Worm (Caenorhabditis elegans): ENCODE measurements around the gene col-12.

ce11 chrV:10379761-10380160 lies 45.2 kb downstream of the col-12 start:
- TF ChIP-seq gei-17 (GFP tag; optimal IDR thresholded peaks at IDR 0.05) (no peak), mel-28 (tag; optimal IDR thresholded peaks at IDR 0.05; ENCODE audit: borderline replicate concordance) (no peak), pha-4 (tag; optimal IDR thresholded peaks at IDR 0.05) (no peak), F22D6.2 (tag; optimal IDR thresholded peaks at IDR 0.05) (no peak), ceh-58 (GFP tag; IDR thresholded peaks at IDR 0.05) (no peak), ztf-26 (tag; optimal IDR thresholded peaks at IDR 0.05) (no peak), egl-18 (GFP tag; IDR thresholded peaks at IDR 0.05) (no peak), let-607 (tag; optimal IDR thresholded peaks at IDR 0.05) (no peak), Y53G8AR.9 (GFP tag; conservative IDR thresholded peaks at IDR 0.05) (no peak), Y56A3A.18 (GFP tag; IDR thresholded peaks at IDR 0.05) (no peak), nfyb-1 (GFP tag; IDR thresholded peaks at IDR 0.05) (no peak), lsy-27 (tag; optimal IDR thresholded peaks at IDR 0.05; ENCODE audit: borderline replicate concordance, insufficient read depth) (no peak), dpff-1 (tag; optimal IDR thresholded peaks at IDR 0.05) (no peak)

Measured in whole organism, young adult.